Worm (Caenorhabditis elegans): ENCODE results near the gene daf-10.

- TF ChIP-seq ama-1 (optimal IDR thresholded peaks at IDR 0.05) (no peak), F13C5.2 (tag; optimal IDR thresholded peaks at IDR 0.05) (no peak), ceh-36 (tag; optimal IDR thresholded peaks at IDR 0.05) (no peak), tbx-11 (GFP tag; IDR thresholded peaks at IDR 0.05) (no peak), hmg-4 (GFP tag; optimal IDR thresholded peaks at IDR 0.05) (no peak), flt-1 (GFP tag; IDR thresholded peaks at IDR 0.05) (no peak)
Observed at ce11 chrIV:9146111-9146510, at the start of gene daf-10.
